Fruit fly (Drosophila melanogaster): ENCODE data around the gene CG8132.

DNA sequence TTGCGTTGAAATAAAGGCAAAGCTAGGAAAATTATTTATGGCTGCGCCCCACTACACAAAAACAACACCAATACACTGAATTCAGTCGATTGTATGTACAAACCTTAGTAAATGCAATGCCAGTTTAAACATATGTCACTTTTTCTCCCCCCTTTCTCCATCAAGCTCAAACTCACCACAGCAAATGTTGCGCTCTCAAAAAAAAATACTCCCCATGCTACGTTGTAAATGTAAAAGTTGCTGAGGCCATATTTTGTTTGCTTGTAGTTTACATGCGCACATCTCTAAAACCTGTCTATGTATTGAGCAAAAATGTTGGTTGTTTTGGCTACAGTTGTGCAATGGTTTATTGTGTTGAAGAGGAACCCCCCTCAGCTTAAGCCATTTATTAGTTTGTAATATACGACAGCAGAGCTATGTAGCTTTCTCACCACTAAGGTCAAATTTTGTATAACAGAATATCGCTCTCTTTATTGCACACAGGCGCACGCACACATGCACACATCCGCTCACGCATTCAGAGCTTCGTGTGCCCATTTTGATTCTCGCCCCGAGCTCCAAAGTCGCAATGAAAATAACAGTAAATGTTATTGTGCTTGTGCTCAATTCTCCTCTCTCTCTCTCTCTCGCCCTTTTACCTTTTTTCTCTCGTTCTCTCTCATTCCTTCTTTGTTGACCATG is 48.6 kb upstream of the CG8132 start:
- TF ChIP-seq usp (GFP tag; optimal IDR thresholded peaks at IDR 0.05) (no peak), pan (optimal IDR thresholded peaks at IDR 0.05) (no peak)
